Fruit fly (Drosophila melanogaster) whole organism, embryonic: ENCODE results near the gene CG1943.

Source experiments
- Ada2b ChIP-seq: fragments of 200-800 bp; sonication (Bioruptor generic); IDR thresholded peaks from 2 replicates; pipeline ENCODE4 v1.3.6; 2022; ENCODE audit warnings: missing biosample characterization, missing genetic modification characterization
- Awh ChIP-seq: fragments of 200-800 bp; sonication (Bioruptor generic); IDR thresholded peaks from 2 replicates; pipeline ENCODE4, ENCODE4 v1.3.6; 2022; ENCODE audit warnings: missing biosample characterization, missing genetic modification characterization
- BEAF-32 ChIP-seq: fragments of 200-800 bp; sonication (Bioruptor generic); optimal IDR thresholded peaks from 3 replicates; lab custom pipeline; 2017; ENCODE audit warnings: missing biosample characterization, missing genetic modification characterization, mild to moderate bottlenecking, moderate library complexity, missing genetic modification reagents
- CG11247 ChIP-seq: fragments of 200-800 bp; sonication (Bioruptor generic); IDR thresholded peaks from 2 replicates; pipeline ENCODE4 v1.3.6; 2022; ENCODE audit warnings: missing biosample characterization, missing genetic modification characterization
- CG12769 ChIP-seq: fragments of 200-800 bp; sonication (Bioruptor generic); optimal IDR thresholded peaks from 2 replicates; lab custom pipeline; 2019; ENCODE audit warnings: missing biosample characterization, mild to moderate bottlenecking, missing genetic modification characterization, moderate library complexity
- CG13123 ChIP-seq: fragments of 200-800 bp; sonication (Bioruptor generic); optimal IDR thresholded peaks from 2 replicates; lab custom pipeline; 2016; ENCODE audit warnings: missing biosample characterization, missing genetic modification characterization
- CG15073 ChIP-seq: fragments of 200-800 bp; sonication (Bioruptor generic); optimal IDR thresholded peaks from 2 replicates; lab custom pipeline; 2016; ENCODE audit warnings: missing biosample characterization, missing genetic modification characterization
- CG1529 ChIP-seq: fragments of 200-800 bp; sonication (Bioruptor generic); optimal IDR thresholded peaks from 3 replicates; lab custom pipeline; 2018; ENCODE audit warnings: missing biosample characterization, missing genetic modification characterization
- CG15479 ChIP-seq: fragments of 200-800 bp; sonication (Bioruptor generic); optimal IDR thresholded peaks from 3 replicates; lab custom pipeline; 2019; ENCODE audit warnings: missing biosample characterization, mild to moderate bottlenecking, missing genetic modification characterization, moderate library complexity
- CG15696 ChIP-seq: fragments of 200-800 bp; sonication (Bioruptor generic); optimal IDR thresholded peaks from 2 replicates; lab custom pipeline; 2019; ENCODE audit warnings: missing biosample characterization, mild to moderate bottlenecking, missing genetic modification characterization, moderate library complexity
- CG17328 ChIP-seq: fragments of 200-800 bp; sonication (Bioruptor generic); IDR thresholded peaks from 2 replicates; pipeline ENCODE4 v1.3.6; 2022; ENCODE audit warnings: missing biosample characterization, missing genetic modification characterization
- CG17568 ChIP-seq: fragments of 200-800 bp; sonication (Bioruptor generic); optimal IDR thresholded peaks from 2 replicates; lab custom pipeline; 2018; ENCODE audit warnings: missing biosample characterization, mild to moderate bottlenecking, missing genetic modification characterization, moderate library complexity
- CG17802 ChIP-seq: fragments of 200-800 bp; sonication (Bioruptor generic); optimal IDR thresholded peaks from 2 replicates; lab custom pipeline; 2018; ENCODE audit warnings: missing biosample characterization, mild to moderate bottlenecking, missing genetic modification characterization, moderate library complexity
- CG18262 ChIP-seq: fragments of 200-800 bp; optimal IDR thresholded peaks from 3 replicates; lab custom pipeline; 2019; ENCODE audit warnings: missing biosample characterization, mild to moderate bottlenecking, missing genetic modification characterization, moderate library complexity
- CG2120 ChIP-seq: fragments of 200-800 bp; sonication (Bioruptor generic); optimal IDR thresholded peaks from 3 replicates; lab custom pipeline; 2016; ENCODE audit warnings: missing biosample characterization, missing genetic modification characterization
- CG2199 ChIP-seq: fragments of 200-800 bp; sonication (Bioruptor generic); IDR thresholded peaks from 3 replicates; pipeline ENCODE4 v1.3.6; 2022; ENCODE audit warnings: missing biosample characterization, missing genetic modification characterization
- CG31224 ChIP-seq: fragments of 200-800 bp; sonication (Bioruptor generic); IDR thresholded peaks from 2 replicates; pipeline ENCODE4 v1.3.6; 2022; ENCODE audit warnings: missing biosample characterization, missing genetic modification characterization
- CG31388 ChIP-seq: fragments of 200-800 bp; sonication (Bioruptor generic); optimal IDR thresholded peaks from 2 replicates; lab custom pipeline; 2016; ENCODE audit warnings: missing biosample characterization, missing genetic modification characterization
- CG32767 ChIP-seq: fragments of 200-800 bp; sonication (Bioruptor generic); IDR thresholded peaks from 2 replicates; pipeline ENCODE4 v1.3.6; 2022; ENCODE audit warnings: missing biosample characterization, missing genetic modification characterization
- CG6254 ChIP-seq: fragments of 200-800 bp; sonication (Bioruptor generic); optimal IDR thresholded peaks from 3 replicates; lab custom pipeline; 2017; ENCODE audit warnings: mild to moderate bottlenecking, missing biosample characterization, missing genetic modification reagents, missing genetic modification characterization
- CG6765 ChIP-seq: fragments of 200-800 bp; sonication (Bioruptor generic); optimal IDR thresholded peaks from 3 replicates; lab custom pipeline; 2017; ENCODE audit warnings: missing biosample characterization, mild to moderate bottlenecking, missing genetic modification characterization
- CG7745 ChIP-seq: fragments of 200-800 bp; sonication (Bioruptor generic); optimal IDR thresholded peaks from 2 replicates; lab custom pipeline; 2018; ENCODE audit warnings: missing biosample characterization, mild to moderate bottlenecking, missing genetic modification characterization, moderate library complexity
- CG8089 ChIP-seq: fragments of 200-800 bp; sonication (Bioruptor generic); optimal IDR thresholded peaks from 3 replicates; lab custom pipeline; 2016; ENCODE audit warnings: missing biosample characterization, missing genetic modification characterization
- CG9727 ChIP-seq: fragments of 200-800 bp; sonication (Bioruptor generic); optimal IDR thresholded peaks from 3 replicates; lab custom pipeline; 2017; ENCODE audit warnings: missing biosample characterization, mild to moderate bottlenecking, missing genetic modification characterization
- CG9797 ChIP-seq: fragments of 200-800 bp; sonication (Bioruptor generic); optimal IDR thresholded peaks from 3 replicates; lab custom pipeline; 2018; ENCODE audit warnings: missing biosample characterization, mild to moderate bottlenecking, missing genetic modification characterization
- CG9932 ChIP-seq: fragments of 200-800 bp; sonication (Bioruptor generic); IDR thresholded peaks from 2 replicates; pipeline ENCODE4 v1.3.6; 2022; ENCODE audit warnings: missing biosample characterization, missing genetic modification characterization
- H15 ChIP-seq: fragments of 200-800 bp; sonication (Bioruptor generic); IDR thresholded peaks from 3 replicates; pipeline ENCODE4 v1.3.6; 2022; ENCODE audit warnings: missing biosample characterization, missing genetic modification characterization
- HLH3B ChIP-seq: fragments of 200-800 bp; sonication (Bioruptor generic); IDR thresholded peaks from 2 replicates; pipeline ENCODE4 v1.3.6; 2022; ENCODE audit warnings: missing biosample characterization, missing genetic modification characterization
- HmgD ChIP-seq: fragments of 200-800 bp; sonication (Bioruptor generic); optimal IDR thresholded peaks from 3 replicates; lab custom pipeline; 2016; ENCODE audit warnings: missing biosample characterization, missing genetic modification characterization
- Meics ChIP-seq: fragments of 200-800 bp; sonication (Bioruptor generic); optimal IDR thresholded peaks from 2 replicates; lab custom pipeline; 2017; ENCODE audit warnings: missing biosample characterization, mild to moderate bottlenecking, missing genetic modification characterization
- Nf-YB ChIP-seq: fragments of 200-800 bp; sonication (Bioruptor generic); optimal IDR thresholded peaks from 3 replicates; lab custom pipeline; 2019; ENCODE audit warnings: missing biosample characterization, mild to moderate bottlenecking, missing genetic modification characterization, moderate library complexity
- ara ChIP-seq: fragments of 200-800 bp; sonication (Bioruptor generic); IDR thresholded peaks from 2 replicates; pipeline ENCODE4 v1.3.6; 2022; ENCODE audit warnings: missing biosample characterization, missing genetic modification characterization
- caup ChIP-seq: fragments of 200-800 bp; sonication (Bioruptor generic); optimal IDR thresholded peaks from 3 replicates; lab custom pipeline; 2017; ENCODE audit warnings: missing biosample characterization, mild to moderate bottlenecking, missing genetic modification characterization, moderate library complexity; ENCODE audit not compliant: severe bottlenecking
- ci ChIP-seq: fragments of 200-800 bp; sonication (Bioruptor generic); IDR thresholded peaks from 3 replicates; pipeline ENCODE4 v1.3.6; 2022; ENCODE audit warnings: missing biosample characterization, missing genetic modification characterization
- corto ChIP-seq: fragments of 200-800 bp; sonication (Bioruptor generic); optimal IDR thresholded peaks from 2 replicates; lab custom pipeline; 2016; ENCODE audit warnings: missing biosample characterization, mild to moderate bottlenecking, missing genetic modification characterization, moderate library complexity
- da ChIP-seq: fragments of 200-800 bp; sonication (Bioruptor generic); optimal IDR thresholded peaks from 2 replicates; lab custom pipeline; 2016; ENCODE audit warnings: missing biosample characterization, missing genetic modification characterization
- danr ChIP-seq: fragments of 200-800 bp; sonication (Bioruptor generic); IDR thresholded peaks from 2 replicates; pipeline ENCODE4 v1.3.6; 2022; ENCODE audit warnings: missing biosample characterization, missing genetic modification characterization
- esg ChIP-seq: fragments of 200-800 bp; sonication (Bioruptor generic); conservative IDR thresholded peaks from 2 replicates; pipeline ENCODE4 v1.3.6; 2022; ENCODE audit warnings: missing biosample characterization, missing genetic modification characterization
- grn ChIP-seq: fragments of 200-800 bp; sonication (Bioruptor generic); optimal IDR thresholded peaks from 3 replicates; lab custom pipeline; 2017; ENCODE audit warnings: missing biosample characterization, missing genetic modification characterization
- lbe ChIP-seq: fragments of 200-800 bp; sonication (Bioruptor generic); optimal IDR thresholded peaks from 2 replicates; lab custom pipeline; 2016; ENCODE audit warnings: missing biosample characterization, mild to moderate bottlenecking, missing genetic modification characterization
- lola ChIP-seq, 3 experiments: fragments of >200 bp in 2 of 3; fragments of 200-800 bp in 1 of 3; sonication (Bioruptor generic) in 1 of 3; optimal IDR thresholded peaks; 2 replicates each; lab custom pipeline; 2017 to 2019; ENCODE audit warnings: missing biosample characterization in 3 of 3, missing genetic modification characterization in 3 of 3, mild to moderate bottlenecking in 1 of 3, moderate library complexity in 1 of 3
- nerfin-1 ChIP-seq: fragments of 200-800 bp; sonication (Bioruptor generic); optimal IDR thresholded peaks from 3 replicates; lab custom pipeline; 2019; ENCODE audit warnings: missing biosample characterization, mild to moderate bottlenecking, missing genetic modification characterization, moderate library complexity
- onecut ChIP-seq: fragments of 200-800 bp; sonication (Bioruptor generic); IDR thresholded peaks from 2 replicates; pipeline ENCODE4 v1.3.6; 2022; ENCODE audit warnings: missing biosample characterization, missing genetic modification characterization
- schlank ChIP-seq: fragments of 200-800 bp; sonication (Bioruptor generic); optimal IDR thresholded peaks from 2 replicates; lab custom pipeline; 2018; ENCODE audit warnings: missing biosample characterization, mild to moderate bottlenecking, missing genetic modification characterization
- sr ChIP-seq: fragments of 200-800 bp; sonication (Bioruptor generic); IDR thresholded peaks from 3 replicates; pipeline ENCODE4 v1.3.6; 2022; ENCODE audit warnings: missing biosample characterization, missing genetic modification characterization
- tap ChIP-seq: fragments of 200-800 bp; optimal IDR thresholded peaks from 3 replicates; lab custom pipeline; 2019; ENCODE audit warnings: missing biosample characterization, mild to moderate bottlenecking, missing genetic modification characterization, moderate library complexity
- twi ChIP-seq: fragments of 200-800 bp; optimal IDR thresholded peaks from 2 replicates; lab custom pipeline; 2019; ENCODE audit warnings: missing biosample characterization, mild to moderate bottlenecking, missing genetic modification characterization, moderate library complexity
- wdn ChIP-seq: fragments of 200-800 bp; sonication (Bioruptor generic); IDR thresholded peaks from 2 replicates; pipeline ENCODE4 v1.3.6; 2022; ENCODE audit warnings: missing biosample characterization, missing genetic modification characterization
- wor ChIP-seq: fragments of 200-800 bp; sonication (Bioruptor generic); IDR thresholded peaks from 2 replicates; pipeline ENCODE4 v1.3.6; 2022; ENCODE audit warnings: missing biosample characterization, missing genetic modification characterization
- zfh2 ChIP-seq: fragments of 200-800 bp; sonication (Bioruptor generic); optimal IDR thresholded peaks from 2 replicates; lab custom pipeline; 2016; ENCODE audit warnings: missing biosample characterization, missing genetic modification characterization

Gene CG1943

DNA sequence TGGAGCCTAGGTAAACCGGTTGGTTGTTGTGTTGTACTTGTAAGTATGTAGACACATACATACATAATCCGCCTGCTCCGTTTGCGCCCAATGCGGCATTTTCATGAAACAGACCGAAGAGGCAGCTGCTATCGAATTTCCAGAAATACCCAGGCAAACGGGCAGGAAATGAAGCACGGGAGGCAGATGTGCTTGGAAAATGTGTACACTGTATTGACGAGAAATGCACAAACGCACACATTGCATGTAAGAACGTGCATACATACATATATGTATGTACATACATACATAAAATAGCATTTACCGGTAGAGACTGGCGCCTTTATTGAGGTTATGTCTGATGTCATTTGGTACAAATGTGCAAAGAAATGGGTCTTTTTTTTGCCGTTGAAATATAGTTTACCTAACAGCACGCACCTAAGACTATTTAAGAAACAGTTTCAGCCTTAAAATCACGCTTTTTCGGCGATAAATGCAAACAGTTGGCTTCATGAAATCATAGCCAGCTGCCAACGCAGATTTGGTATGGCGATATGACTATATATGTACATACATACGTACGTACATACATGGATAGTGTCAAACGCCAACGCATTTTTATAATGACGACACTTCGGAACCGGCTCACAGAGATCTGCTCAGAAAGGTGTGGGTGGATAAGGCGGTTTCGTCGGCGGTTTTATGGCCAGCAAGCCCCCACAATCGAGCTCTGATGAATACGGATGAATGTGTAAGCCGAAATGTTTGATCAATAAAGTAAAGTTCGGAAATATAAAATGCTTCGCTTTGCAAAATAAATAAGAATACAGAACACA lies 15.1 kb downstream of the CG1943 start (continued):
- no peak for TF ChIP-seq Ada2b
- TF ChIP-seq CG18262 (tag; lab: Kevin White, UChicago) = no peak
- TF ChIP-seq BEAF-32 = no peak
- TF ChIP-seq sr (GFP tag; lab: Robert Waterston, UW) = peak; percentile 93
- no peak for TF ChIP-seq Awh (GFP tag; lab: Robert Waterston, UW)
- TF ChIP-seq CG2120 (GFP tag; lab: Kevin White, UChicago) = no peak
- TF ChIP-seq HLH3B (GFP tag; lab: Robert Waterston, UW) = no peak
- TF ChIP-seq onecut (GFP tag; lab: Robert Waterston, UW) = peak; percentile 62; the same call in 1 of the 2 replicates
- peak; percentile 81 for TF ChIP-seq twi (tag; lab: Kevin White, UChicago)
- TF ChIP-seq CG17802 = no peak
- TF ChIP-seq wdn (GFP tag; lab: Robert Waterston, UW) = no peak
- peak; percentile 15 for TF ChIP-seq tap
- TF ChIP-seq H15 (GFP tag; lab: Robert Waterston, UW) = no peak
- no peak for TF ChIP-seq CG13123 (GFP tag; lab: Kevin White, UChicago)
- TF ChIP-seq nerfin-1 (tag; lab: Kevin White, UChicago) = peak; percentile 67
- TF ChIP-seq esg (GFP tag; lab: Robert Waterston, UW) = no peak
- no peak for TF ChIP-seq CG9932
- TF ChIP-seq CG1529 (GFP tag; lab: Kevin White, UChicago) = peak; percentile 10
- peak; percentile 56 for TF ChIP-seq corto
- TF ChIP-seq danr (GFP tag; lab: Robert Waterston, UW) = no peak
- TF ChIP-seq CG9797 = no peak
- no peak for TF ChIP-seq CG8089
- no peak for TF ChIP-seq CG15073
- TF ChIP-seq Meics (GFP tag; lab: Kevin White, UChicago) = no peak
- no peak for TF ChIP-seq lbe (GFP tag; lab: Kevin White, UChicago)
- TF ChIP-seq CG6254 (GFP tag; lab: Kevin White, UChicago) = no peak
- peak; percentile 23 for TF ChIP-seq CG12769 (tag; lab: Kevin White, UChicago)
- TF ChIP-seq HmgD = no peak
- TF ChIP-seq wor (GFP tag; lab: Robert Waterston, UW) = no peak
- no peak for TF ChIP-seq CG9727 (GFP tag; lab: Kevin White, UChicago)
- TF ChIP-seq CG2199 (GFP tag; lab: Robert Waterston, UW) = peak; percentile 77; the same call in 2 of the 3 replicates
- TF ChIP-seq grn = peak; percentile 70
- no peak for TF ChIP-seq CG15696
- peak; percentile 53; the same call in 1 of the 3 replicates for TF ChIP-seq ci (GFP tag; lab: Robert Waterston, UW)
- TF ChIP-seq da = peak; percentile 53
- TF ChIP-seq CG32767 = peak; percentile 80; the same call in 1 of the 2 replicates
- TF ChIP-seq lola (GFP tag; optimal IDR thresholded peaks at IDR 0.05; lab: Kevin White, UChicago) = peak in 1 of 3 experiments; percentile 32
- TF ChIP-seq caup (GFP tag; lab: Kevin White, UChicago) = peak; percentile 3
- TF ChIP-seq CG11247 (GFP tag; lab: Robert Waterston, UW) = no peak
- TF ChIP-seq CG31224 (GFP tag; lab: Robert Waterston, UW) = peak; percentile 65
- TF ChIP-seq CG31388 (GFP tag; lab: Kevin White, UChicago) = no peak
- peak; percentile 21 for TF ChIP-seq CG6765 (GFP tag; lab: Kevin White, UChicago)
- no peak for TF ChIP-seq ara (GFP tag; lab: Robert Waterston, UW)
- TF ChIP-seq Nf-YB = no peak
- no peak for TF ChIP-seq CG7745 (tag; lab: Kevin White, UChicago)
- no peak for TF ChIP-seq schlank (tag; lab: Kevin White, UChicago)
- TF ChIP-seq CG17568 = no peak
- TF ChIP-seq CG15479 (GFP tag; lab: Kevin White, UChicago) = peak; percentile 70
- TF ChIP-seq CG17328 (GFP tag; lab: Robert Waterston, UW) = no peak
- TF ChIP-seq zfh2 (GFP tag; lab: Kevin White, UChicago) = no peak
